Fruit fly (Drosophila melanogaster) whole organism, adult: ENCODE measurements around the gene Bap60.

Experiments
- CG7101 ChIP-seq: fragments of 200-800 bp; sonication (Bioruptor generic); optimal IDR thresholded peaks from 2 replicates; lab custom pipeline; 2018; ENCODE audit warnings: missing biosample characterization, mild to moderate bottlenecking, missing genetic modification characterization, moderate library complexity
- Clk ChIP-seq: fragments of 200-800 bp; sonication (Bioruptor generic); optimal IDR thresholded peaks from 2 replicates; lab custom pipeline; 2017; ENCODE audit warnings: missing biosample characterization, missing genetic modification characterization
- Crg-1 ChIP-seq: fragments of 200-800 bp; sonication (Bioruptor generic); optimal IDR thresholded peaks from 2 replicates; lab custom pipeline; 2016; ENCODE audit warnings: missing biosample characterization, missing genetic modification characterization

- no peak for TF ChIP-seq Crg-1 (GFP tag; lab: Kevin White, UChicago)
- no peak for TF ChIP-seq Clk
- TF ChIP-seq CG7101 (tag; lab: Kevin White, UChicago), result no peak
Measured at dm6 chrX:13194249-13194648, 34.9 kb upstream of the Bap60 start, which contains the start of gene Coq5.
